Worm (Caenorhabditis elegans): ENCODE results near the gene tes-1.

Gene tes-1

ce11 chrIV:7420913-7421312 is 30.3 kb downstream of the tes-1 start, which contains the start of gene srtx-1:
srtx-1 (plus strand) TSS chrIV:7421213.
- TF ChIP-seq madf-6 (GFP tag; IDR thresholded peaks at IDR 0.05) (no peak), snpc-1.1 (tag; optimal IDR thresholded peaks at IDR 0.05; ENCODE audit: insufficient read depth) (no peak), nfya-2 (GFP tag; IDR thresholded peaks at IDR 0.05) (no peak), gei-17 (GFP tag; optimal IDR thresholded peaks at IDR 0.05) (no peak), him-1 (tag; optimal IDR thresholded peaks at IDR 0.05) (no peak), ztf-18 (tag; optimal IDR thresholded peaks at IDR 0.05) (no peak), hlh-12 (tag; optimal IDR thresholded peaks at IDR 0.05) (no peak), T26A5.8 (tag; optimal IDR thresholded peaks at IDR 0.05) (no peak), chd-7 (tag; optimal IDR thresholded peaks at IDR 0.05) (no peak), C17E4.6 (GFP tag; IDR thresholded peaks at IDR 0.05) (no peak), T07F8.4 (tag; optimal IDR thresholded peaks at IDR 0.05) (no peak), ceh-91 (GFP tag; IDR thresholded peaks at IDR 0.05) (no peak), F39B2.1 (GFP tag; IDR thresholded peaks at IDR 0.05) (no peak), bed-2 (GFP tag; IDR thresholded peaks at IDR 0.05) (no peak), zim-3 (tag; optimal IDR thresholded peaks at IDR 0.05) (no peak), F10E7.11 (tag; optimal IDR thresholded peaks at IDR 0.05) (no peak), tlf-1 (GFP tag; optimal IDR thresholded peaks at IDR 0.05) (no peak)

DNA sequence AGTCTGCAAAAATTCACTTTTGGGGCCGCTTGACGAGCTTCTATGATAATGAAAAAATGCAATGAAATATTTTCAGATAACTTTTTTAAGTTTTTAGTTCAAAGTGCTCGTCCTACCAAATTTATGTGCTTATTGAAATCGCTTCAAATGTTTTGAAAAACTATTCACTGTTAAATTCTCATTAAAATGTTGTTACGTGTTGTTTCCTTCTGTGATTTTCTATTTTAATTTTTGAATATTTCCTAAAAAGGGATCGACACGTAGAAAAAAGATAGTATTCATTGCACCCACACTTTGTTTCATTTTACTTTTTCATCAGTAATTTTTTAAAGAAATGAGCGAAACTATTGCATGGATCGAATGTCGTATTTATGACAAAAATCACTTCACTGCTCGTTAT is 32.4 kb downstream of the tes-1 start, which contains the start of gene B0496.6:
Gene B0496.6, plus strand, starts transcription at position 301 of the 400 bp plus-strand sequence.
- TF ChIP-seq Y53F4B.3 (GFP tag; IDR thresholded peaks at IDR 0.05) (no peak), gei-17 (GFP tag; optimal IDR thresholded peaks at IDR 0.05) (no peak), pha-4 (tag; optimal IDR thresholded peaks at IDR 0.05) (no peak)

- TF ChIP-seq F57A8.1 (GFP tag; optimal IDR thresholded peaks at IDR 0.05) (no peak), dpff-1 (tag; optimal IDR thresholded peaks at IDR 0.05) (no peak)
These were observed 37.1 kb downstream of the tes-1 start for ce11 chrIV:7414163-7414562.

DNA sequence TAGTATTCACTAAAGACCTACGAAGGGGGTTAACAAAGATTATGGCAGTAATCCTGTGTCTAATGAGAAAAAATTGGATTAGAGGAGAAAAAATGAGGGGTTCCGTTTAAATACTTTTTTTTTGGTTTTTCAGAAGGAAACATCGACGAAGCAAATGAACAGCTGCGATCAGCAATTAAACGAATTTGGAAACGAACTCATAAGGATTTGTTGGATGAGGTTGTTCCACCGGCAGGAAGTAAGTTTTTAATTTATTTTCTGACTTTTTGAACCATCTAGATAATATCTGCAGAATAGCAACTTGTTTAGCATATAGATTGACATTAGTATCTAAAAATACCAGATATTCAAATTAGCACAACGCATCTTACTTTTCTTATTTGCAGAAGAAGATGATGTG is 37.7 kb downstream of the tes-1 start:
- TF ChIP-seq ceh-91 (GFP tag; IDR thresholded peaks at IDR 0.05): no peak
- TF ChIP-seq rec-8 (tag; optimal IDR thresholded peaks at IDR 0.05): no peak
- no peak for TF ChIP-seq B0261.1 (tag; optimal IDR thresholded peaks at IDR 0.05)
- TF ChIP-seq tbx-9 (tag; optimal IDR thresholded peaks at IDR 0.05; ENCODE audit: borderline replicate concordance): no peak
- no peak for TF ChIP-seq nfya-2 (GFP tag; IDR thresholded peaks at IDR 0.05)
- no peak for TF ChIP-seq snpc-1.3 (tag; optimal IDR thresholded peaks at IDR 0.05; ENCODE audit: insufficient read depth)
- no peak for TF ChIP-seq ekl-4 (GFP tag; IDR thresholded peaks at IDR 0.05)
- no peak for TF ChIP-seq ceh-79 (tag; optimal IDR thresholded peaks at IDR 0.05)
- no peak for TF ChIP-seq sea-2 (GFP tag; IDR thresholded peaks at IDR 0.05)
- TF ChIP-seq hrde-1 (tag; optimal IDR thresholded peaks at IDR 0.05; ENCODE audit: borderline replicate concordance): no peak
- no peak for TF ChIP-seq unc-130 (GFP tag; optimal IDR thresholded peaks at IDR 0.05)
- TF ChIP-seq zfh-2 (GFP tag; conservative IDR thresholded peaks at IDR 0.05): no peak
- TF ChIP-seq sptf-2 (GFP tag; optimal IDR thresholded peaks at IDR 0.05): no peak
- TF ChIP-seq T26A5.8 (tag; optimal IDR thresholded peaks at IDR 0.05): no peak
- TF ChIP-seq him-1 (tag; optimal IDR thresholded peaks at IDR 0.05): no peak

DNA sequence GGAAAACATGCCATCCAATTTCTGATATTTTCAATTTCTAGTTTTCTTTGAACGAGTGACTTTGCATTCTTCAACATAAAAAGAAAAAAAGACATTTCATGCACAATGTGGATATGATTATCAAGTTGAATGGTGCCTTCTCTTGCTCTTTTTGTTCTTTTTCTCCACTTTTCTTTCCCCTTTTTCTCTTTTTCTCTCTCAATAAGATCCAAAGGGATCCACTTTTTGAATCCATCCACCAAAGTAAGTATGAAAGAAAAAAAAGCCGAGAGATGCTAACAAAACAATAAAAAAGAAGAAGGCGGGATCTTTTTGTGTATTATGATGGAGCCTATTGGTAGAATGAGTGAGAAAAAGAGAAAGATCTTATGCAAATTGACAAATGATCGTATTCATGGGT is 43.9 kb downstream of the tes-1 start:
- TF ChIP-seq D2030.7 (GFP tag; IDR thresholded peaks at IDR 0.05) (no peak), repo-1 (tag; optimal IDR thresholded peaks at IDR 0.05) (no peak), ztf-25 (GFP tag; IDR thresholded peaks at IDR 0.05) (no peak), pha-4 (tag; optimal IDR thresholded peaks at IDR 0.05) (no peak)

Measured in whole organism, young adult.